Worm (Caenorhabditis elegans) whole organism, young adult: ENCODE data around the gene cey-4.

Experiments used
- F22D6.2 ChIP-seq: sonication (generic microtip); optimal IDR thresholded peaks from 2 replicates; lab custom pipeline; 2016; ENCODE audit warnings: mild to moderate bottlenecking, missing genetic modification characterization, missing compliant biosample characterization
- F23B12.7 ChIP-seq: sonication (generic microtip); optimal IDR thresholded peaks from 2 replicates; lab custom pipeline; 2017; ENCODE audit warnings: missing genetic modification characterization, mild to moderate bottlenecking, missing compliant biosample characterization, antibody characterized with exemption, moderate library complexity; ENCODE audit not compliant: insufficient read depth
- F33H1.4 ChIP-seq: fragments of 200-800 bp; sonication (Bioruptor generic); IDR thresholded peaks from 2 replicates; pipeline ENCODE4 v1.3.6; 2022; ENCODE audit warnings: missing genetic modification reagents, missing genetic modification characterization, missing compliant biosample characterization
- Y53G8AR.9 ChIP-seq: fragments of 200-800 bp; sonication (Bioruptor generic); conservative IDR thresholded peaks from 2 replicates; pipeline ENCODE4 v1.3.6; 2022; ENCODE audit warnings: missing genetic modification reagents, missing genetic modification characterization, missing compliant biosample characterization
- Y56A3A.18 ChIP-seq: fragments of 200-800 bp; sonication (Bioruptor generic); IDR thresholded peaks from 2 replicates; pipeline ENCODE4 v1.3.6; 2022; ENCODE audit warnings: missing genetic modification reagents, missing genetic modification characterization, missing compliant biosample characterization
- Y67H2A.10 ChIP-seq: fragments of 200-800 bp; sonication (Bioruptor generic); conservative IDR thresholded peaks from 2 replicates; pipeline ENCODE4 v1.3.6; 2022; ENCODE audit warnings: missing genetic modification reagents, missing genetic modification characterization, missing compliant biosample characterization
- attf-5 ChIP-seq: fragments of 200-800 bp; sonication (Bioruptor generic); optimal IDR thresholded peaks from 2 replicates; lab custom pipeline; 2018; ENCODE audit warnings: mild to moderate bottlenecking, missing genetic modification characterization, missing compliant biosample characterization
- attf-6 ChIP-seq: fragments of 200-800 bp; sonication (Bioruptor generic); IDR thresholded peaks from 2 replicates; pipeline ENCODE4 v1.3.6; 2022; ENCODE audit warnings: missing genetic modification reagents, missing genetic modification characterization, missing compliant biosample characterization
- ccch-3 ChIP-seq: fragments of 200-800 bp; sonication (Bioruptor generic); optimal IDR thresholded peaks from 2 replicates; lab custom pipeline; 2018; ENCODE audit warnings: mild to moderate bottlenecking, missing genetic modification characterization, missing compliant biosample characterization
- ceh-100 ChIP-seq: fragments of 200-800 bp; sonication (Bioruptor generic); IDR thresholded peaks from 2 replicates; pipeline ENCODE4 v1.3.6; 2022; ENCODE audit warnings: missing genetic modification reagents, missing genetic modification characterization, missing compliant biosample characterization
- egrh-3 ChIP-seq: fragments of 200-800 bp; sonication (Bioruptor generic); IDR thresholded peaks from 2 replicates; pipeline ENCODE4 v1.3.6; 2022; ENCODE audit warnings: missing genetic modification reagents, missing genetic modification characterization, missing compliant biosample characterization
- hlh-12 ChIP-seq: sonication (generic microtip); optimal IDR thresholded peaks from 2 replicates; lab custom pipeline; 2016; ENCODE audit warnings: missing genetic modification characterization, missing compliant biosample characterization
- hlh-26 ChIP-seq: fragments of 200-800 bp; sonication (Bioruptor generic); conservative IDR thresholded peaks from 2 replicates; pipeline ENCODE4 v1.3.6; 2022; ENCODE audit warnings: missing genetic modification reagents, missing genetic modification characterization, missing compliant biosample characterization
- hmg-20 ChIP-seq: fragments of 200-800 bp; sonication (Bioruptor generic); IDR thresholded peaks from 2 replicates; pipeline ENCODE4 v1.3.6; 2022; ENCODE audit warnings: missing genetic modification reagents, missing genetic modification characterization, missing compliant biosample characterization
- lin-54 ChIP-seq: fragments of 200-800 bp; sonication (Bioruptor generic); optimal IDR thresholded peaks from 2 replicates; lab custom pipeline; 2018; ENCODE audit warnings: mild to moderate bottlenecking, missing genetic modification characterization, missing compliant biosample characterization
- lir-1 ChIP-seq: fragments of 200-800 bp; sonication (Bioruptor generic); conservative IDR thresholded peaks from 2 replicates; pipeline ENCODE4 v1.3.6; 2022; ENCODE audit warnings: missing genetic modification reagents, missing genetic modification characterization, missing compliant biosample characterization
- lsl-1 ChIP-seq: fragments of 200-800 bp; sonication (Bioruptor generic); optimal IDR thresholded peaks from 2 replicates; lab custom pipeline; 2018; ENCODE audit warnings: mild to moderate bottlenecking, missing genetic modification characterization, moderate library complexity, missing compliant biosample characterization
- lsy-27 ChIP-seq: sonication (generic microtip); optimal IDR thresholded peaks from 2 replicates; lab custom pipeline; 2017; ENCODE audit warnings: missing genetic modification characterization, mild to moderate bottlenecking, missing compliant biosample characterization, antibody characterized with exemption, missing genotype, borderline replicate concordance; ENCODE audit not compliant: insufficient read depth
- madf-6 ChIP-seq: fragments of 200-800 bp; sonication (Bioruptor generic); IDR thresholded peaks from 2 replicates; pipeline ENCODE4 v1.3.6; 2022; ENCODE audit warnings: missing genetic modification reagents, missing genetic modification characterization, missing compliant biosample characterization
- nfya-1 ChIP-seq: sonication (generic microtip); optimal IDR thresholded peaks from 2 replicates; lab custom pipeline; 2017; ENCODE audit warnings: antibody characterized with exemption, missing compliant biosample characterization, missing genetic modification characterization, borderline replicate concordance; ENCODE audit not compliant: insufficient read depth
- nfya-2 ChIP-seq: fragments of 200-800 bp; sonication (Bioruptor generic); IDR thresholded peaks from 2 replicates; pipeline ENCODE4 v1.3.6; 2022; ENCODE audit warnings: missing genetic modification reagents, missing genetic modification characterization, missing compliant biosample characterization
- nfyb-1 ChIP-seq: fragments of 200-800 bp; sonication (Bioruptor generic); IDR thresholded peaks from 2 replicates; pipeline ENCODE4 v1.3.6; 2022; ENCODE audit warnings: missing genetic modification reagents, missing genetic modification characterization, missing compliant biosample characterization
- nhr-179 ChIP-seq: sonication (generic microtip); optimal IDR thresholded peaks from 2 replicates; lab custom pipeline; 2016; ENCODE audit warnings: mild to moderate bottlenecking, missing genetic modification characterization, missing compliant biosample characterization
- nhr-27 ChIP-seq: fragments of 200-800 bp; sonication (Bioruptor generic); optimal IDR thresholded peaks from 2 replicates; lab custom pipeline; 2018; ENCODE audit warnings: mild to moderate bottlenecking, missing genetic modification characterization, moderate library complexity, missing compliant biosample characterization
- nhr-80 ChIP-seq: sonication (generic microtip); optimal IDR thresholded peaks from 2 replicates; lab custom pipeline; 2016; ENCODE audit warnings: missing genetic modification characterization, missing compliant biosample characterization
- rec-8 ChIP-seq, 2 experiments: sonication (generic microtip); optimal IDR thresholded peaks; 2 replicates each; lab custom pipeline; 2016; ENCODE audit warnings: mild to moderate bottlenecking in 2 of 2, missing genetic modification characterization in 2 of 2, missing genetic modification reagents in 2 of 2, missing genotype in 2 of 2, missing biosample characterization in 1 of 2, missing compliant biosample characterization in 1 of 2, moderate library complexity in 1 of 2
- sdz-38 ChIP-seq: sonication (generic microtip); optimal IDR thresholded peaks from 2 replicates; lab custom pipeline; 2016; ENCODE audit warnings: missing genotype, missing genetic modification characterization, missing compliant biosample characterization
- sea-2 ChIP-seq: fragments of 200-800 bp; sonication (Bioruptor generic); IDR thresholded peaks from 2 replicates; pipeline ENCODE4 v1.3.6; 2022; ENCODE audit warnings: missing genetic modification characterization, missing compliant biosample characterization
- snpc-1.1 ChIP-seq: sonication (generic microtip); optimal IDR thresholded peaks from 2 replicates; lab custom pipeline; 2017; ENCODE audit warnings: missing genetic modification characterization, mild to moderate bottlenecking, missing compliant biosample characterization, antibody characterized with exemption, moderate library complexity, missing genotype, missing genetic modification reagents; ENCODE audit not compliant: insufficient read depth
- tbx-9 ChIP-seq: sonication (generic microtip); optimal IDR thresholded peaks from 2 replicates; lab custom pipeline; 2016; ENCODE audit warnings: borderline replicate concordance, missing genetic modification characterization, inconsistent platforms, missing compliant biosample characterization
- tlf-1 ChIP-seq: fragments of 200-800 bp; sonication (Bioruptor generic); optimal IDR thresholded peaks from 2 replicates; lab custom pipeline; 2018; ENCODE audit warnings: mild to moderate bottlenecking, missing genetic modification characterization, missing compliant biosample characterization
- xnd-1 ChIP-seq: sonication (generic microtip); optimal IDR thresholded peaks from 2 replicates; lab custom pipeline; 2016; ENCODE audit warnings: missing genotype, missing genetic modification reagents, missing genetic modification characterization, missing compliant biosample characterization
- zfh-2 ChIP-seq: fragments of 200-800 bp; sonication (Bioruptor generic); conservative IDR thresholded peaks from 2 replicates; pipeline ENCODE4 v1.3.6; 2022; ENCODE audit warnings: missing genetic modification reagents, missing genetic modification characterization, missing compliant biosample characterization
- ztf-18 ChIP-seq: sonication (generic microtip); optimal IDR thresholded peaks from 2 replicates; lab custom pipeline; 2016; ENCODE audit warnings: missing genotype, mild to moderate bottlenecking, missing genetic modification characterization, missing compliant biosample characterization
- ztf-6 ChIP-seq: fragments of 200-800 bp; sonication (Bioruptor generic); IDR thresholded peaks from 2 replicates; pipeline ENCODE4 v1.3.6; 2022; ENCODE audit warnings: missing genetic modification reagents, missing genetic modification characterization, missing compliant biosample characterization

cey-4 gene

ce11 chrIII:10875132-10875531 lies 6.6 kb upstream of the cey-4 start, which contains the start of gene C44B9.2:
TSS of gene C44B9.2 (plus strand) at chrIII:10875432.
- TF ChIP-seq sea-2 (GFP tag; lab: Robert Waterston, UW): no peak

- TF ChIP-seq attf-5 (GFP tag; lab: Kevin White, UChicago): no peak
- peak; percentile 52 for TF ChIP-seq zfh-2 (GFP tag; lab: Robert Waterston, UW)
These were observed 2.3 kb upstream of the cey-4 start for ce11 chrIII:10870814-10871213.

ce11 chrIII:10870161-10870560 lies 1.7 kb upstream of the cey-4 start:
- TF ChIP-seq Y67H2A.10 (GFP tag; lab: Robert Waterston, UW) (no peak), lsl-1 (GFP tag; lab: Kevin White, UChicago) (peak; percentile 76), lin-54 (peak; percentile 8), xnd-1 (tag; lab: Kevin White, UChicago) (peak; percentile 47), madf-6 (peak; percentile 60; the same call in 1 of the 2 replicates), nfya-2 (GFP tag; lab: Robert Waterston, UW) (no peak), F33H1.4 (GFP tag; lab: Robert Waterston, UW) (peak; percentile 81)

- TF ChIP-seq lin-54 (no peak), hlh-26 (GFP tag; lab: Robert Waterston, UW) (no peak)
- TF ChIP-seq, all 124 proteins: peak for 0
These were observed 1.1 kb upstream of the cey-4 start for ce11 chrIII:10869595-10869994.

- TF ChIP-seq zfh-2 (GFP tag; lab: Robert Waterston, UW) (peak; percentile 70; the same call in 1 of the 2 replicates), tbx-9 (tag; lab: Kevin White, UChicago) (no peak), F23B12.7 (tag; lab: Kevin White, UChicago) (no peak), egrh-3 (GFP tag; lab: Robert Waterston, UW) (peak; percentile 75)
These were observed 1.4 kb downstream of the cey-4 start for ce11 chrIII:10867086-10867485.

- no peak for TF ChIP-seq hlh-12 (tag; lab: Kevin White, UChicago)
- TF ChIP-seq nfyb-1 (GFP tag; lab: Robert Waterston, UW): no peak
- no peak for TF ChIP-seq nhr-27 (tag; lab: Kevin White, UChicago)
- no peak for TF ChIP-seq nfya-2 (GFP tag; lab: Robert Waterston, UW)
- no peak for TF ChIP-seq hlh-26 (GFP tag; lab: Robert Waterston, UW)
- no peak for TF ChIP-seq sdz-38
- TF ChIP-seq nfya-1 (tag; lab: Kevin White, UChicago): no peak
- TF ChIP-seq ztf-6 (GFP tag; lab: Robert Waterston, UW): no peak
- no peak for TF ChIP-seq madf-6
- no peak for TF ChIP-seq lsy-27 (tag; lab: Kevin White, UChicago)
- TF ChIP-seq ceh-100 (GFP tag; lab: Robert Waterston, UW): no peak
- no peak for TF ChIP-seq Y53G8AR.9 (GFP tag; lab: Robert Waterston, UW)
These were observed 7.1 kb downstream of the cey-4 start for ce11 chrIII:10861375-10861774.

- TF ChIP-seq ztf-18 (tag; lab: Kevin White, UChicago): no peak
- no peak for TF ChIP-seq ccch-3 (GFP tag; lab: Kevin White, UChicago)
- TF ChIP-seq hmg-20 (GFP tag; lab: Robert Waterston, UW): no peak
- TF ChIP-seq Y56A3A.18 (GFP tag; lab: Robert Waterston, UW): no peak
- no peak for TF ChIP-seq rec-8 (tag; optimal IDR thresholded peaks at IDR 0.05; lab: Kevin White, UChicago)
- TF ChIP-seq snpc-1.1 (tag; lab: Kevin White, UChicago): no peak
- TF ChIP-seq nhr-80 (tag; lab: Kevin White, UChicago): no peak
- TF ChIP-seq tbx-9 (tag; lab: Kevin White, UChicago): no peak
- no peak for TF ChIP-seq F22D6.2
- TF ChIP-seq nhr-179 (tag; lab: Kevin White, UChicago): no peak
- no peak for TF ChIP-seq lir-1 (GFP tag; lab: Robert Waterston, UW)
- no peak for TF ChIP-seq attf-6 (GFP tag; lab: Robert Waterston, UW)
- TF ChIP-seq tlf-1: no peak
- no peak for TF ChIP-seq Y53G8AR.9 (GFP tag; lab: Robert Waterston, UW)
These were observed 10.5 kb downstream of the cey-4 start, which contains the start of gene oxi-1 for ce11 chrIII:10857984-10858383. TSS of gene oxi-1 (plus strand) at chrIII:10858284.
